Worm (Caenorhabditis elegans): ENCODE results near the gene obr-1.

obr-1 gene

DNA sequence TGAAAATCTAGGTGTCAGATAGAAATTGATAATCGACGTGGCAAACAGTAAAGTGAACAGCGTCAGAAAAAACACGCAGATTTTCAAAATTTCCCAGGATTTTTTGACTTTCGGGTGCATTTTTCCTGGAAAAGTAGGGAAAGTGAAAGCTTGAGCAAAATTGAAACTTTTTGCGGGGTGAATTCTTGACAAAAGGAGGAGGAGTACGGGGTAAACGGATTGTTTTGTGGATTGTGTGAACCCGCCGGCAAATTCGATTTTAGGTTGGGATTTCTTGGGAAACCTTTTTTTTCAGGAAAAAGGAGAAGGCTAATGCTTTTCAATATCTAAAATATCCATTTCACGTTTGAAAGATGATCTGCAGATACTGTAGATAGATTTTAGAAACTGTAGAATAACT, 36.0 kb downstream of the obr-1 start, which contains the start of gene Y47D3A.34:
Y47D3A.34 (minus strand) TSS at position 120 of the 400 bp plus-strand sequence.
- TF ChIP-seq crh-2 (tag; optimal IDR thresholded peaks at IDR 0.05): no peak
- no peak for TF ChIP-seq nhr-23 (tag; optimal IDR thresholded peaks at IDR 0.05)
- no peak for TF ChIP-seq C34F6.9 (tag; optimal IDR thresholded peaks at IDR 0.05)
- TF ChIP-seq sma-9 (GFP tag; optimal IDR thresholded peaks at IDR 0.05): no peak
- no peak for TF ChIP-seq sma-9 (tag; optimal IDR thresholded peaks at IDR 0.05)
- TF ChIP-seq snpc-4 (tag; optimal IDR thresholded peaks at IDR 0.05): no peak
- TF ChIP-seq ZK546.5 (tag; optimal IDR thresholded peaks at IDR 0.05): no peak
- no peak for TF ChIP-seq nhr-129 (tag; optimal IDR thresholded peaks at IDR 0.05)
- no peak for TF ChIP-seq ztf-1 (GFP tag; conservative IDR thresholded peaks at IDR 0.05)
- TF ChIP-seq peb-1 (tag; optimal IDR thresholded peaks at IDR 0.05): no peak
- TF ChIP-seq nhr-21 (tag; optimal IDR thresholded peaks at IDR 0.05): no peak
- TF ChIP-seq R02D3.7 (tag; optimal IDR thresholded peaks at IDR 0.05): no peak
- TF ChIP-seq mdl-1 (tag; optimal IDR thresholded peaks at IDR 0.05): no peak
- no peak for TF ChIP-seq unc-62 (GFP tag; optimal IDR thresholded peaks at IDR 0.05)
- no peak for TF ChIP-seq blmp-1 (tag; optimal IDR thresholded peaks at IDR 0.05; ENCODE audit: insufficient read depth)
- TF ChIP-seq zag-1 (tag; optimal IDR thresholded peaks at IDR 0.05): no peak
- TF ChIP-seq ama-1 (optimal IDR thresholded peaks at IDR 0.05): no peak
- no peak for TF ChIP-seq nhr-12 (tag; optimal IDR thresholded peaks at IDR 0.05)

DNA sequence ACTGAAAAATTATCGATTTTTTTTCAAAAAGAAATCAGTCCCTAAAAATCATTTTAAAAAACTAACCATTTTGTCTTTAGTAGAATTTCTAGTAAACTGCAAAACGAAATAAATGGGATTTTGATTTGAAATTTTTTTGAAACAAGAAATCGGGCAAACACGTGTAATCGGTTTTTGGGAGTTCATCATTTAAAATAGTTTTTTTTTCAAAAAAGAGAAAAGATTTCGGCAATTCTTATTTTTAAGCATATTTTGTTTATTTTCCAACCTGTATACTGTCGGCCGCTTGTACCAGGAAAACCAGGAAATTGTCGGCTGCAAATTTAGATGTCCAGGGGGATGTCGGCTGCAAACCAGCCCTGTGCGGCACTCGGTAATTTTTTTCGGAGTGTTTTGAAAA, 38.7 kb downstream of the obr-1 start, which contains the start of gene elo-8:
elo-8 (minus strand) TSS at position 101 of the 400 bp plus-strand sequence.
- no peak for TF ChIP-seq sem-4 (tag; optimal IDR thresholded peaks at IDR 0.05)
- TF ChIP-seq lin-39 (tag; optimal IDR thresholded peaks at IDR 0.05): no peak
- no peak for TF ChIP-seq nhr-25 (tag; optimal IDR thresholded peaks at IDR 0.05)
- TF ChIP-seq lin-11 (tag; optimal IDR thresholded peaks at IDR 0.05): no peak

DNA sequence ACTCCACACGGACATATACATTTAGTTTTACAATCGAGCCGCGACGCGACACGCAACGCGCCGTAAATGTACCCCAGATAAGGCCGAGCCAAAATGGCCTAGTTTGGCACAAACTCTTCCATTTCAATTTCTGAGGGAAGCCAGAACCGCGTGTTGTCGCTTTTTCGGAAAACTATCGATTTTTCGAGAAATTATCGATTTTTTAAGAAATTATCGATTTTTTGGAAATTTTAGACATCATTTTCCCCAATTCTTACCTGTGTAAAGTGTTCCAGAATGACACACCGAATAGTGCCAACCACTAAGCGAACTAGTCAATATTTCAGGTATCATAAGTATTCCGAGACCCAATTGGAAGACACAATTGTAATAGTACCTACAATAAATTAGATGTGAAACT, 39.3 kb downstream of the obr-1 start:
- no peak for TF ChIP-seq aly-2 (tag; optimal IDR thresholded peaks at IDR 0.05)
- no peak for TF ChIP-seq ZK546.5 (tag; optimal IDR thresholded peaks at IDR 0.05)
- TF ChIP-seq sma-3 (GFP tag; optimal IDR thresholded peaks at IDR 0.05): no peak
- TF ChIP-seq F13H6.1 (tag; optimal IDR thresholded peaks at IDR 0.05): no peak
- no peak for TF ChIP-seq lin-11 (tag; optimal IDR thresholded peaks at IDR 0.05)
- no peak for TF ChIP-seq nhr-6 (tag; optimal IDR thresholded peaks at IDR 0.05)
- TF ChIP-seq egl-27 (tag; optimal IDR thresholded peaks at IDR 0.05): no peak
- no peak for TF ChIP-seq sma-9 (GFP tag; optimal IDR thresholded peaks at IDR 0.05)
- TF ChIP-seq sma-9 (tag; optimal IDR thresholded peaks at IDR 0.05): no peak
- no peak for TF ChIP-seq peb-1 (tag; optimal IDR thresholded peaks at IDR 0.05)
- TF ChIP-seq lsy-2 (tag; optimal IDR thresholded peaks at IDR 0.05): no peak
- TF ChIP-seq nhr-10 (tag; optimal IDR thresholded peaks at IDR 0.05): no peak
- TF ChIP-seq nhr-25 (tag; optimal IDR thresholded peaks at IDR 0.05): no peak
- no peak for TF ChIP-seq mdl-1 (tag; optimal IDR thresholded peaks at IDR 0.05)
- no peak for TF ChIP-seq R02D3.7 (tag; optimal IDR thresholded peaks at IDR 0.05)
- no peak for TF ChIP-seq fos-1 (tag; optimal IDR thresholded peaks at IDR 0.05)
- no peak for TF ChIP-seq ceh-82 (tag; optimal IDR thresholded peaks at IDR 0.05)
- no peak for TF ChIP-seq blmp-1 (tag; optimal IDR thresholded peaks at IDR 0.05; ENCODE audit: insufficient read depth)
- no peak for TF ChIP-seq Y55F3AM.14 (GFP tag; optimal IDR thresholded peaks at IDR 0.05)
- TF ChIP-seq elt-3 (tag; optimal IDR thresholded peaks at IDR 0.05): no peak
- TF ChIP-seq nhr-237 (tag; optimal IDR thresholded peaks at IDR 0.05): no peak

DNA sequence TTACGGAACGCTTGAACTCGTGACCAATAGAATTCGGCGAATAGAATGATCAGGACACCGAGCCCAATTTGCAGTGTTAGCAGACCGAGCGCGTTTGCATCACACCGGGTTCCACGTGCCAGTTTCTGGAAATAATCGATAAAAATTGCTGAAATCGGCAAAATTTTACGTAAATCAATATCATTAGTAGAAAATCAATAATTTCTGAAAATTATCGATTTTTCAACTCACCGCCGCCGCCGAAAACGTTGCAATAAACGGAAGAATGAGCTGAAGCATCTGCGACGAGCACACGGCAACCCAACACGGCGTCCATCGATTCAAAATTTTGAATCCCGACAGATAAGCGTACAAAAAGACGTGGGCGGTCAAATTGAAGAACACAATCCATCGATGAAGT, 40.1 kb downstream of the obr-1 start:
- TF ChIP-seq F13H6.1 (tag; optimal IDR thresholded peaks at IDR 0.05): no peak
- TF ChIP-seq ztf-1 (GFP tag; conservative IDR thresholded peaks at IDR 0.05): no peak
- TF ChIP-seq nhr-12 (tag; optimal IDR thresholded peaks at IDR 0.05): no peak
- no peak for TF ChIP-seq unc-39 (tag; optimal IDR thresholded peaks at IDR 0.05)
- TF ChIP-seq lin-11 (tag; optimal IDR thresholded peaks at IDR 0.05): no peak
- TF ChIP-seq nhr-77 (tag; optimal IDR thresholded peaks at IDR 0.05): no peak
- TF ChIP-seq elt-1 (tag; optimal IDR thresholded peaks at IDR 0.05): no peak
- no peak for TF ChIP-seq sma-3 (GFP tag; optimal IDR thresholded peaks at IDR 0.05)
- TF ChIP-seq ceh-82 (tag; optimal IDR thresholded peaks at IDR 0.05): no peak
- TF ChIP-seq crh-2 (tag; optimal IDR thresholded peaks at IDR 0.05): no peak
- TF ChIP-seq nhr-129 (tag; optimal IDR thresholded peaks at IDR 0.05): no peak
- no peak for TF ChIP-seq peb-1 (tag; optimal IDR thresholded peaks at IDR 0.05)
- no peak for TF ChIP-seq skn-1 (tag; optimal IDR thresholded peaks at IDR 0.05)
- TF ChIP-seq mbf-1 (tag; optimal IDR thresholded peaks at IDR 0.05): no peak
- no peak for TF ChIP-seq ama-1 (optimal IDR thresholded peaks at IDR 0.05)
